Worm (Caenorhabditis elegans) whole organism, early embryonic: ENCODE data around the gene C49C3.8.

Experiments
- B0310.2 ChIP-seq: sonication (generic microtip); optimal IDR thresholded peaks from 2 replicates; lab custom pipeline; 2016; ENCODE audit warnings: mild to moderate bottlenecking, missing genetic modification characterization, missing compliant biosample characterization
- F13C5.2 ChIP-seq: sonication (generic microtip); optimal IDR thresholded peaks from 2 replicates; lab custom pipeline; 2017; ENCODE audit warnings: mild to moderate bottlenecking, missing genetic modification characterization, inconsistent platforms, missing compliant biosample characterization
- aly-1 ChIP-seq: sonication (generic microtip); optimal IDR thresholded peaks from 2 replicates; lab custom pipeline; 2016; ENCODE audit warnings: missing genetic modification characterization, missing compliant biosample characterization
- ama-1 ChIP-seq: fragments of 150-350 bp; optimal IDR thresholded peaks from 2 replicates; lab custom pipeline; 2014
- ceh-13 ChIP-seq: fragments of 200-800 bp; sonication (Bioruptor generic); optimal IDR thresholded peaks from 2 replicates; lab custom pipeline; 2018; ENCODE audit warnings: mild to moderate bottlenecking, missing genetic modification characterization, missing compliant biosample characterization
- ceh-36 ChIP-seq: sonication (generic microtip); optimal IDR thresholded peaks from 2 replicates; lab custom pipeline; 2016; ENCODE audit warnings: missing genetic modification characterization, inconsistent platforms, missing compliant biosample characterization
- ets-7 ChIP-seq: sonication (generic microtip); optimal IDR thresholded peaks from 2 replicates; lab custom pipeline; 2016; ENCODE audit warnings: missing genotype, missing genetic modification characterization, missing compliant biosample characterization
- flt-1 ChIP-seq: fragments of 200-800 bp; sonication (Bioruptor generic); IDR thresholded peaks from 2 replicates; pipeline ENCODE4 v1.3.6; 2022; ENCODE audit warnings: missing genetic modification characterization, missing compliant biosample characterization
- hmbx-1 ChIP-seq: sonication (generic microtip); optimal IDR thresholded peaks from 2 replicates; lab custom pipeline; 2016; ENCODE audit warnings: mild to moderate bottlenecking, missing genetic modification characterization, missing compliant biosample characterization
- hmg-4 ChIP-seq: fragments of 200-800 bp; sonication (Bioruptor generic); optimal IDR thresholded peaks from 2 replicates; lab custom pipeline; 2018; ENCODE audit warnings: mild to moderate bottlenecking, missing genetic modification characterization, missing compliant biosample characterization
- hnd-1 ChIP-seq: sonication (generic microtip); optimal IDR thresholded peaks from 2 replicates; lab custom pipeline; 2016; ENCODE audit warnings: missing genetic modification characterization, missing compliant biosample characterization
- pes-1 ChIP-seq: fragments of 200-800 bp; sonication (Bioruptor generic); IDR thresholded peaks from 2 replicates; pipeline ENCODE4 v1.3.6; 2022; ENCODE audit warnings: missing genetic modification reagents, missing genetic modification characterization, missing compliant biosample characterization
- scrt-1 ChIP-seq: fragments of 200-800 bp; sonication (Bioruptor generic); IDR thresholded peaks from 2 replicates; pipeline ENCODE4 v1.3.6; 2022; ENCODE audit warnings: missing genetic modification characterization, missing compliant biosample characterization
- sea-1 ChIP-seq: fragments of 200-800 bp; sonication (Bioruptor generic); conservative IDR thresholded peaks from 2 replicates; pipeline ENCODE4 v1.3.6; 2022; ENCODE audit warnings: missing genetic modification characterization, missing compliant biosample characterization
- tbx-11 ChIP-seq: fragments of 200-800 bp; sonication (Bioruptor generic); IDR thresholded peaks from 2 replicates; pipeline ENCODE4 v1.3.6; 2022; ENCODE audit warnings: missing genetic modification characterization, missing compliant biosample characterization
- tbx-37 ChIP-seq: fragments of 200-800 bp; sonication (Bioruptor generic); conservative IDR thresholded peaks from 2 replicates; pipeline ENCODE4 v1.3.6; 2022; ENCODE audit warnings: missing genetic modification reagents, missing genetic modification characterization, missing compliant biosample characterization
- tra-4 ChIP-seq: sonication (generic microtip); optimal IDR thresholded peaks from 2 replicates; lab custom pipeline; 2017; ENCODE audit warnings: missing genetic modification characterization, missing compliant biosample characterization

C49C3.8 gene

ce11 chrIV:17335031-17335430, at the start of gene C49C3.8:
C49C3.8 (plus strand) TSS chrIV:17335203.
- no peak for TF ChIP-seq ets-7
- TF ChIP-seq sea-1 (GFP tag; lab: Robert Waterston, UW): no peak
- no peak for TF ChIP-seq aly-1 (tag; lab: Kevin White, UChicago)
- no peak for TF ChIP-seq hmg-4 (GFP tag; lab: Kevin White, UChicago)
- no peak for TF ChIP-seq B0310.2 (tag; lab: Kevin White, UChicago)
- TF ChIP-seq ceh-13 (GFP tag; lab: Kevin White, UChicago): no peak
- TF ChIP-seq hnd-1 (tag; lab: Kevin White, UChicago): no peak
- TF ChIP-seq F13C5.2 (tag; lab: Kevin White, UChicago): no peak
- TF ChIP-seq pes-1 (GFP tag; lab: Robert Waterston, UW): no peak
- no peak for TF ChIP-seq ceh-36 (tag; lab: Kevin White, UChicago)
- no peak for TF ChIP-seq hmbx-1
- no peak for TF ChIP-seq tbx-11 (GFP tag; lab: Robert Waterston, UW)
- TF ChIP-seq tra-4 (tag; lab: Kevin White, UChicago): no peak
- no peak for TF ChIP-seq tbx-37 (GFP tag; lab: Robert Waterston, UW)

- no peak for TF ChIP-seq sea-1 (GFP tag; lab: Robert Waterston, UW)
- TF ChIP-seq hmbx-1: no peak
- TF ChIP-seq hmg-4 (GFP tag; lab: Kevin White, UChicago): no peak
- no peak for TF ChIP-seq ceh-36 (tag; lab: Kevin White, UChicago)
- no peak for TF ChIP-seq ets-7
- no peak for TF ChIP-seq ama-1 (lab: Kevin White, UChicago)
- no peak for TF ChIP-seq ceh-13 (GFP tag; lab: Kevin White, UChicago)
Observed at ce11 chrIV:17285263-17285662, 49.7 kb upstream of the C49C3.8 start.

- TF ChIP-seq hnd-1 (tag; lab: Kevin White, UChicago) (no peak), pes-1 (GFP tag; lab: Robert Waterston, UW) (no peak)
Observed at ce11 chrIV:17287908-17288675, 46.9 kb upstream of the C49C3.8 start, which contains the start of gene zipt-7.1. zipt-7.1 (minus strand) TSS chrIV:17288139.

DNA sequence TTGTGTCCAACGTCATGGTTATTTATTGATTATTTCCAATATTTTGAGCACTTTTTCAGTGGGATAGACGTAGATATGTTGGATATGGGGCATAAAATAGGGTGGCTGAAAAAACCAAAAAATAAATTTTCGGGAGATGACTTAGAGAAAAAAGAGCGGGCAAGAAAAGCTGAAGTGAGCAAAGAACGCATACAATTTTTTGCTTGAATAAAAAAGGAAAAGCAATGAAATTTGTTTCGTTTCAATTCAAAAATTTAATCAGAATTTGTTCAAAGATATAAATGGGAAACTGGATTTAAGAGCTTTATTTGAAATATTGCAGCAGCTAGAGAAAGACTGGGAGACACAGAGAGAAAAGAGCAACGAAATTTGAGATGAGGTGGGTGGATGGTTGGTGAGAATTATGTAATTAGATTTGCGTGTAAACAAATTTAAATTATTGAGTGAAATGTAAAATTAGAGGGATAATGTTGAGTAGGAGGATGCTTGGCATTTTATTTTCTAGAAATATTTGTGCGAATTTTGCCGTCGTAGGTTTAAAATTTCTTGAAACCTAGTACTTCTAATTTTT, 43.3 kb upstream of the C49C3.8 start, which contains the start of the genes T28F3.11 and slc-17.4:
T28F3.11 (minus strand) TSS at position 51 of the 571 bp plus-strand sequence.
slc-17.4 (minus strand) TSS at position 105 of the 571 bp plus-strand sequence.
- TF ChIP-seq hmbx-1 (no peak), ceh-13 (GFP tag; lab: Kevin White, UChicago) (no peak), scrt-1 (GFP tag; lab: Robert Waterston, UW) (no peak), tbx-11 (GFP tag; lab: Robert Waterston, UW) (no peak), pes-1 (GFP tag; lab: Robert Waterston, UW) (no peak), hmg-4 (GFP tag; lab: Kevin White, UChicago) (no peak), aly-1 (tag; lab: Kevin White, UChicago) (no peak), ceh-36 (tag; lab: Kevin White, UChicago) (no peak), tra-4 (tag; lab: Kevin White, UChicago) (no peak), sea-1 (GFP tag; lab: Robert Waterston, UW) (no peak), F13C5.2 (tag; lab: Kevin White, UChicago) (no peak), B0310.2 (tag; lab: Kevin White, UChicago) (no peak)

- no peak for TF ChIP-seq ets-7
- TF ChIP-seq ceh-36 (tag; lab: Kevin White, UChicago): no peak
- no peak for TF ChIP-seq tra-4 (tag; lab: Kevin White, UChicago)
- TF ChIP-seq hmg-4 (GFP tag; lab: Kevin White, UChicago): no peak
- TF ChIP-seq B0310.2 (tag; lab: Kevin White, UChicago): no peak
- no peak for TF ChIP-seq ama-1 (lab: Kevin White, UChicago)
- no peak for TF ChIP-seq tbx-37 (GFP tag; lab: Robert Waterston, UW)
- TF ChIP-seq hmbx-1: no peak
- no peak for TF ChIP-seq F13C5.2 (tag; lab: Kevin White, UChicago)
- no peak for TF ChIP-seq scrt-1 (GFP tag; lab: Robert Waterston, UW)
- TF ChIP-seq aly-1 (tag; lab: Kevin White, UChicago): no peak
- no peak for TF ChIP-seq sea-1 (GFP tag; lab: Robert Waterston, UW)
- no peak for TF ChIP-seq hnd-1 (tag; lab: Kevin White, UChicago)
- TF ChIP-seq flt-1 (GFP tag; lab: Robert Waterston, UW): no peak
- TF ChIP-seq ceh-13 (GFP tag; lab: Kevin White, UChicago): no peak
- no peak for TF ChIP-seq pes-1 (GFP tag; lab: Robert Waterston, UW)
- TF ChIP-seq tbx-11 (GFP tag; lab: Robert Waterston, UW): no peak
Observed at ce11 chrIV:17292350-17292749, 42.7 kb upstream of the C49C3.8 start.

ce11 chrIV:17293068-17293467, 41.9 kb upstream of the C49C3.8 start:
- no peak for TF ChIP-seq ama-1 (lab: Kevin White, UChicago)
- no peak for TF ChIP-seq ceh-13 (GFP tag; lab: Kevin White, UChicago)
- no peak for TF ChIP-seq pes-1 (GFP tag; lab: Robert Waterston, UW)
- no peak for TF ChIP-seq ets-7
- no peak for TF ChIP-seq flt-1 (GFP tag; lab: Robert Waterston, UW)
- no peak for TF ChIP-seq B0310.2 (tag; lab: Kevin White, UChicago)
- no peak for TF ChIP-seq aly-1 (tag; lab: Kevin White, UChicago)
- no peak for TF ChIP-seq hnd-1 (tag; lab: Kevin White, UChicago)
- TF ChIP-seq tra-4 (tag; lab: Kevin White, UChicago): no peak
- TF ChIP-seq scrt-1 (GFP tag; lab: Robert Waterston, UW): no peak
- TF ChIP-seq hmbx-1: no peak
- no peak for TF ChIP-seq hmg-4 (GFP tag; lab: Kevin White, UChicago)
- no peak for TF ChIP-seq tbx-11 (GFP tag; lab: Robert Waterston, UW)
- TF ChIP-seq sea-1 (GFP tag; lab: Robert Waterston, UW): no peak
- no peak for TF ChIP-seq F13C5.2 (tag; lab: Kevin White, UChicago)
- no peak for TF ChIP-seq ceh-36 (tag; lab: Kevin White, UChicago)
- no peak for TF ChIP-seq tbx-37 (GFP tag; lab: Robert Waterston, UW)
